Worm (Caenorhabditis elegans) whole organism, mixed stage, embryonic: Measurements from ENCODE around the gene T24H10.1.

Experiments used
- M03D4.4 ChIP-seq: sonication (generic microtip); optimal IDR thresholded peaks from 2 replicates; lab custom pipeline; 2017; ENCODE audit warnings: mild to moderate bottlenecking, missing genetic modification characterization, missing compliant biosample characterization
- blmp-1 ChIP-seq: fragments of 150-350 bp; optimal IDR thresholded peaks from 2 replicates; lab custom pipeline; 2014; ENCODE audit warnings: missing biosample characterization, missing genetic modification characterization
- ces-1 ChIP-seq: fragments of 150-350 bp; optimal IDR thresholded peaks from 2 replicates; lab custom pipeline; 2014; ENCODE audit warnings: missing biosample characterization, missing genetic modification reagents, missing genetic modification characterization
- drap-1 ChIP-seq: fragments of 200-800 bp; sonication (Bioruptor generic); optimal IDR thresholded peaks from 3 replicates; lab custom pipeline; 2018; ENCODE audit warnings: mild to moderate bottlenecking, missing genetic modification characterization, missing compliant biosample characterization
- elt-1 ChIP-seq: sonication (generic microtip); optimal IDR thresholded peaks from 2 replicates; lab custom pipeline; 2017; ENCODE audit warnings: missing genetic modification characterization, mild to moderate bottlenecking, missing compliant biosample characterization, antibody characterized with exemption, moderate library complexity, borderline replicate concordance; ENCODE audit not compliant: insufficient read depth
- elt-3 ChIP-seq: fragments of 150-350 bp; optimal IDR thresholded peaks from 2 replicates; lab custom pipeline; 2014; ENCODE audit warnings: missing biosample characterization, missing genetic modification characterization
- hlh-1 ChIP-seq: fragments of 150-350 bp; optimal IDR thresholded peaks from 2 replicates; lab custom pipeline; 2014; ENCODE audit warnings: missing biosample characterization, missing genetic modification reagents, missing genetic modification characterization
- lsy-2 ChIP-seq: fragments of 150-350 bp; optimal IDR thresholded peaks from 2 replicates; lab custom pipeline; 2014; ENCODE audit warnings: missing biosample characterization, missing genetic modification characterization
- mep-1 ChIP-seq: fragments of 150-350 bp; optimal IDR thresholded peaks from 2 replicates; lab custom pipeline; 2017; ENCODE audit warnings: missing biosample characterization, missing genetic modification reagents, missing genetic modification characterization, inconsistent platforms
- nhr-76 ChIP-seq: sonication (generic microtip); optimal IDR thresholded peaks from 2 replicates; lab custom pipeline; 2017; ENCODE audit warnings: missing biosample characterization, missing genetic modification characterization
- snpc-4 ChIP-seq: fragments of 150-350 bp; optimal IDR thresholded peaks from 2 replicates; lab custom pipeline; 2014; ENCODE audit warnings: missing biosample characterization, missing genetic modification characterization
- unc-39 ChIP-seq: fragments of 150-350 bp; optimal IDR thresholded peaks from 2 replicates; lab custom pipeline; 2014; ENCODE audit warnings: missing biosample characterization, missing genetic modification characterization
- unc-62 ChIP-seq: fragments of 150-350 bp; optimal IDR thresholded peaks from 2 replicates; lab custom pipeline; 2014; ENCODE audit warnings: missing biosample characterization, missing genetic modification reagents, missing genetic modification characterization
- zip-8 ChIP-seq: fragments of 150-350 bp; optimal IDR thresholded peaks from 2 replicates; lab custom pipeline; 2014; ENCODE audit warnings: missing biosample characterization, missing genetic modification characterization

- TF ChIP-seq unc-39 (tag; lab: Kevin White, UChicago), result no peak
- no peak for TF ChIP-seq elt-3 (tag; lab: Kevin White, UChicago)
- no peak for TF ChIP-seq unc-62 (GFP tag; lab: Kevin White, UChicago)
- no peak for TF ChIP-seq ces-1
- TF ChIP-seq blmp-1, result no peak
- no peak for TF ChIP-seq elt-1
- TF ChIP-seq hlh-1, result no peak
- no peak for TF ChIP-seq mep-1 (tag; lab: Kevin White, UChicago)
- TF ChIP-seq snpc-4 (tag; lab: Kevin White, UChicago), result no peak
- TF ChIP-seq lsy-2 (tag; lab: Kevin White, UChicago), result no peak
- no peak for TF ChIP-seq drap-1 (GFP tag; lab: Kevin White, UChicago)
- TF ChIP-seq M03D4.4 (tag; lab: Kevin White, UChicago), result no peak
- no peak for TF ChIP-seq nhr-76
- TF ChIP-seq zip-8 (tag; lab: Kevin White, UChicago), result no peak
These were observed 42.9 kb upstream of the T24H10.1 start for ce11 chrII:9056215-9056819.
